Worm (Caenorhabditis elegans) whole organism, midembryonic: ENCODE measurements around the gene sri-29.

ENCODE experiments used
- T22C8.4 ChIP-seq: fragments of 200-800 bp; sonication (Bioruptor generic); IDR thresholded peaks from 2 replicates; pipeline ENCODE4 v1.3.6; 2022; ENCODE audit warnings: missing genetic modification characterization, missing compliant biosample characterization
- klf-2 ChIP-seq: fragments of 200-800 bp; sonication (Bioruptor generic); conservative IDR thresholded peaks from 2 replicates; pipeline ENCODE4 v1.3.6; 2022; ENCODE audit warnings: missing genetic modification reagents, missing genetic modification characterization, missing compliant biosample characterization

DNA sequence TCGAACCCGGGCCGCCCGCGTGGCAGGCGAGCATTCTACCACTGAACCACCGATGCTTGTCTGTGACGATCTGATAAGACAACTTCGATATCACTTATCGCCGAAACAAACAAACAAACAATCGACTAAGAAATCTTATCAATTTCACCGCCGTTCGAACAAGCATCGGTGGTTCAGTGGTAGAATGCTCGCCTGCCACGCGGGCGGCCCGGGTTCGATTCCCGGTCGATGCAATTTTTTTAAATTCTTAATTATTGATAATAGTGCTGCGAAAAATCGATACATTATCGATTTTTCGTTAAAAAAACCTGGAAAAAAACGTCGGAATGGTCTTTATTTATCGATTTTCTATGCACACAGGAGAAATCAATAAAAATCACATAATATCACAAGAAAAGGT lies 18.1 kb downstream of the sri-29 start:
- peak; percentile 58 for TF ChIP-seq T22C8.4 (GFP tag; lab: Robert Waterston, UW)
- no peak for TF ChIP-seq klf-2 (GFP tag; lab: Robert Waterston, UW)
